Fruit fly (Drosophila melanogaster): ENCODE data around the gene CG43638.

Gene CG43638

dm6 chr3L:12014272-12014671, 30.1 kb upstream of the CG43638 start:
- no peak for TF ChIP-seq CG12605 (GFP tag; IDR thresholded peaks at IDR 0.05)
- TF ChIP-seq EcR (GFP tag; optimal IDR thresholded peaks at IDR 0.05): peak; percentile 1
- TF ChIP-seq Snoo (tag; optimal IDR thresholded peaks at IDR 0.05): peak; percentile 5
- no peak for TF ChIP-seq D1 (tag; optimal IDR thresholded peaks at IDR 0.05)
- TF ChIP-seq gl (tag; optimal IDR thresholded peaks at IDR 0.05): peak; percentile 59

dm6 chr3L:12016186-12016585, 28.2 kb upstream of the CG43638 start:
- TF ChIP-seq D1 (tag; optimal IDR thresholded peaks at IDR 0.05): no peak
- TF ChIP-seq Pif1B (GFP tag; optimal IDR thresholded peaks at IDR 0.05): peak; percentile 3
- TF ChIP-seq rn (GFP tag; IDR thresholded peaks at IDR 0.05): peak; percentile 46; the same call in 1 of the 2 replicates
- TF ChIP-seq CG8159 (tag; optimal IDR thresholded peaks at IDR 0.05): peak; percentile 20
- TF ChIP-seq Snoo (tag; optimal IDR thresholded peaks at IDR 0.05): peak; percentile 71
- no peak for TF ChIP-seq EcR (GFP tag; optimal IDR thresholded peaks at IDR 0.05)
- no peak for TF ChIP-seq gl (tag; optimal IDR thresholded peaks at IDR 0.05)
- TF ChIP-seq Ets98B (GFP tag; IDR thresholded peaks at IDR 0.05): peak; percentile 72
- 0 out of 3 replicates have a peak, but pooled peaks have one; percentile 25 for TF ChIP-seq fd96Ca (GFP tag; IDR thresholded peaks at IDR 0.05)
- no peak for TF ChIP-seq CG12605 (GFP tag; IDR thresholded peaks at IDR 0.05)
- TF ChIP-seq CG17806 (tag; optimal IDR thresholded peaks at IDR 0.05): peak; percentile 21
- no peak for TF ChIP-seq CG10348 (GFP tag; IDR thresholded peaks at IDR 0.05)
- TF ChIP-seq CG14655 (GFP tag; optimal IDR thresholded peaks at IDR 0.05): peak; percentile 34
- TF ChIP-seq CG34367 (tag; optimal IDR thresholded peaks at IDR 0.05): no peak
- peak; percentile 63; the same call in 1 of the 2 replicates for TF ChIP-seq CG32121 (GFP tag; IDR thresholded peaks at IDR 0.05)
- TF ChIP-seq CG13204 (GFP tag; optimal IDR thresholded peaks at IDR 0.05): no peak
- TF ChIP-seq CG4496 (GFP tag; IDR thresholded peaks at IDR 0.05): peak; percentile 78
- TF ChIP-seq Pif1A (GFP tag; optimal IDR thresholded peaks at IDR 0.05): peak; percentile 16

- TF ChIP-seq CG15710 (tag; optimal IDR thresholded peaks at IDR 0.05) (no peak), fd96Ca (GFP tag; IDR thresholded peaks at IDR 0.05) (no peak), Ets98B (GFP tag; IDR thresholded peaks at IDR 0.05) (no peak), CG8301 (tag; optimal IDR thresholded peaks at IDR 0.05) (no peak), rn (GFP tag; IDR thresholded peaks at IDR 0.05) (no peak), D1 (tag; optimal IDR thresholded peaks at IDR 0.05) (no peak), EcR (GFP tag; optimal IDR thresholded peaks at IDR 0.05) (no peak), Pif1B (GFP tag; optimal IDR thresholded peaks at IDR 0.05) (no peak), CG12605 (GFP tag; IDR thresholded peaks at IDR 0.05) (no peak), gl (tag; optimal IDR thresholded peaks at IDR 0.05) (no peak), Pif1A (GFP tag; optimal IDR thresholded peaks at IDR 0.05) (no peak), CG14655 (GFP tag; optimal IDR thresholded peaks at IDR 0.05) (no peak), CG9948 (tag; optimal IDR thresholded peaks at IDR 0.05) (no peak), CG4496 (GFP tag; IDR thresholded peaks at IDR 0.05) (no peak), CG17806 (tag; optimal IDR thresholded peaks at IDR 0.05) (no peak), CG32121 (GFP tag; IDR thresholded peaks at IDR 0.05) (no peak), CG10348 (GFP tag; IDR thresholded peaks at IDR 0.05) (no peak), CG8159 (tag; optimal IDR thresholded peaks at IDR 0.05) (no peak)
These were observed 22.5 kb upstream of the CG43638 start for dm6 chr3L:12021903-12022302.

dm6 chr3L:12023137-12023792, 21.1 kb upstream of the CG43638 start:
- TF ChIP-seq CG13204 (GFP tag; optimal IDR thresholded peaks at IDR 0.05) (no peak), CG32121 (GFP tag; IDR thresholded peaks at IDR 0.05) (peak; percentile 34; the same call in 1 of the 2 replicates), CG8301 (tag; optimal IDR thresholded peaks at IDR 0.05) (peak; percentile 30), CG14655 (GFP tag; optimal IDR thresholded peaks at IDR 0.05) (peak; percentile 34), CG12605 (GFP tag; IDR thresholded peaks at IDR 0.05) (no peak), Pif1B (GFP tag; optimal IDR thresholded peaks at IDR 0.05) (no peak), CG4496 (GFP tag; IDR thresholded peaks at IDR 0.05) (0 out of 3 replicates have a peak, but pooled peaks have one; percentile 25), fd96Ca (GFP tag; IDR thresholded peaks at IDR 0.05) (0 out of 3 replicates have a peak, but pooled peaks have one; percentile 19)

- TF ChIP-seq CG13204 (GFP tag; optimal IDR thresholded peaks at IDR 0.05) (no peak), CG4496 (GFP tag; IDR thresholded peaks at IDR 0.05) (peak; percentile 27; the same call in 2 of the 3 replicates), CG12605 (GFP tag; IDR thresholded peaks at IDR 0.05) (no peak), CG32121 (GFP tag; IDR thresholded peaks at IDR 0.05) (no peak), CG14655 (GFP tag; optimal IDR thresholded peaks at IDR 0.05) (peak; percentile 46), Ets98B (GFP tag; IDR thresholded peaks at IDR 0.05) (peak; percentile 55), CG8301 (tag; optimal IDR thresholded peaks at IDR 0.05) (peak; percentile 75), D1 (tag; optimal IDR thresholded peaks at IDR 0.05) (no peak), CG15710 (tag; optimal IDR thresholded peaks at IDR 0.05) (no peak)
These were observed 19.4 kb upstream of the CG43638 start for dm6 chr3L:12024947-12025346.

dm6 chr3L:12027929-12028328, 16.4 kb upstream of the CG43638 start:
- no peak for TF ChIP-seq CG15710 (tag; optimal IDR thresholded peaks at IDR 0.05)
- TF ChIP-seq CG8159 (tag; optimal IDR thresholded peaks at IDR 0.05): no peak
- TF ChIP-seq CG34367 (tag; optimal IDR thresholded peaks at IDR 0.05): no peak
- TF ChIP-seq CG17806 (tag; optimal IDR thresholded peaks at IDR 0.05): no peak
- TF ChIP-seq CG14655 (GFP tag; optimal IDR thresholded peaks at IDR 0.05): no peak
- no peak for TF ChIP-seq CG10348 (GFP tag; IDR thresholded peaks at IDR 0.05)
- no peak for TF ChIP-seq rn (GFP tag; IDR thresholded peaks at IDR 0.05)
- no peak for TF ChIP-seq CG8301 (tag; optimal IDR thresholded peaks at IDR 0.05)
- no peak for TF ChIP-seq Pif1A (GFP tag; optimal IDR thresholded peaks at IDR 0.05)
- no peak for TF ChIP-seq EcR (GFP tag; optimal IDR thresholded peaks at IDR 0.05)
- no peak for TF ChIP-seq Pif1B (GFP tag; optimal IDR thresholded peaks at IDR 0.05)

All from whole organism, pupa.